Fruit fly (Drosophila melanogaster): Measurements from ENCODE around the gene E5.

The E5 gene

DNA sequence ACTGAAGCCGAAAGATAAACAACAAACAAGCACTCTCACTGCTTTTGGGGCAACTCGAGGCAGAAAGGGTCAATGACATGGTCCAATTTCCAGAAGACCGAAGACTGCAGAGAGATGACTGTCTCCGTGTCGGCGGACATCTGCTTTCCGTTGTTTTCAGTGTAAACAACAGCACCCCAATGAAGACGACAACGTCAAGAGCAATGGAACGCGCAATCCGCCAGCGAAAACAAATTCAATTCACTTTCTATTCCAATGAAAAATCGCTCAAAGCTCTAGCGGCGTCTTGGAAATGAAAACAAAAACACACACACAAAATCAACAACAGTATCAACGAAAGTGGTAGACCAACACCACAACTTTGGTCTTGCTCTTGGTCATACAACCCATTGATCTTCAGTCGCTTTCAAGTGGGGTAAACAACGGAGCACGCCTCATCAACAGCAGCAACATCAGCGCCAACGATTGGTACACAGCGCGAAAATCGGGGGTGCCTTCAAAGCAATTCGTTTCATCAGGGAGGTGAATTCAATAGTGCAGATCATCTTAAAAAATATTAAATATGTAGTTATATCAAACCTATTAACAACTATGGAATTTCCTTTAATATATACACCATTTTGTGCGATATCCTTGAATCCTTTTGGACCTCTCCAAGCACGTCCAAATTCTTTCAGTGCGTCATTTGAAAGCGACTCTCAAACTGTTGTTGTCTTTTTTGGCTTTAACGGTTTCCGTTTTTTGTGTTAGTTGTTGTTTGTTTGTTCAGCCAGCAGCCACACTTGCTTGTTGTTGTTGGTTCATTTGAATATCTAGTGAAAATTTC lies 57.0 kb downstream of the E5 start (continued):
- no peak for TF ChIP-seq CG11696 (GFP tag; IDR thresholded peaks at IDR 0.05)
- TF ChIP-seq CG3163 (GFP tag; optimal IDR thresholded peaks at IDR 0.05) = no peak
- 0 out of 3 replicates have a peak, but pooled peaks have one; percentile 9 for TF ChIP-seq so (GFP tag; IDR thresholded peaks at IDR 0.05)
- TF ChIP-seq CG8478 (optimal IDR thresholded peaks at IDR 0.05) = no peak
- no peak for TF ChIP-seq CG8359 (GFP tag; optimal IDR thresholded peaks at IDR 0.05; ENCODE audit: borderline replicate concordance)
- peak; percentile 6 for TF ChIP-seq Nf-YC (tag; optimal IDR thresholded peaks at IDR 0.05)
- no peak for TF ChIP-seq Dref (GFP tag; IDR thresholded peaks at IDR 0.05)
- peak; percentile 7 for TF ChIP-seq Max (GFP tag; optimal IDR thresholded peaks at IDR 0.05)
- no peak for TF ChIP-seq CG2202 (tag; optimal IDR thresholded peaks at IDR 0.05)
- no peak for TF ChIP-seq Dip3 (GFP tag; optimal IDR thresholded peaks at IDR 0.05)
- peak; percentile 10; the same call in 1 of the 2 replicates for TF ChIP-seq Lim3 (GFP tag; IDR thresholded peaks at IDR 0.05)
- TF ChIP-seq CG2116 (GFP tag; optimal IDR thresholded peaks at IDR 0.05) = no peak
- peak; percentile 45 for TF ChIP-seq tap (tag; optimal IDR thresholded peaks at IDR 0.05)
- TF ChIP-seq sqz (GFP tag; optimal IDR thresholded peaks at IDR 0.05) = peak; percentile 33
- TF ChIP-seq usp (GFP tag; optimal IDR thresholded peaks at IDR 0.05) = no peak
- peak; percentile 83 for TF ChIP-seq croc (GFP tag; conservative IDR thresholded peaks at IDR 0.05)
- TF ChIP-seq CG8388 (GFP tag; optimal IDR thresholded peaks at IDR 0.05) = peak; percentile 81
- TF ChIP-seq CG6272 (GFP tag; IDR thresholded peaks at IDR 0.05) = peak; percentile 36; the same call in 1 of the 2 replicates
- TF ChIP-seq odd (GFP tag; optimal IDR thresholded peaks at IDR 0.05) = peak; percentile 42
- peak; percentile 80 for TF ChIP-seq CG2678 (tag; optimal IDR thresholded peaks at IDR 0.05)
- no peak for TF ChIP-seq CG18011 (GFP tag; optimal IDR thresholded peaks at IDR 0.05)
- TF ChIP-seq zen (tag; optimal IDR thresholded peaks at IDR 0.05) = no peak
- TF ChIP-seq CG32767 (GFP tag; IDR thresholded peaks at IDR 0.05) = peak; percentile 62
- TF ChIP-seq tgo (GFP tag; IDR thresholded peaks at IDR 0.05) = peak; percentile 65; the same call in 2 of the 3 replicates
- TF ChIP-seq CG8944 (GFP tag; optimal IDR thresholded peaks at IDR 0.05) = peak; percentile 32
- peak; percentile 49; the same call in 2 of the 3 replicates for TF ChIP-seq CG7357 (GFP tag; IDR thresholded peaks at IDR 0.05)
- no peak for TF ChIP-seq HLH54F (GFP tag; optimal IDR thresholded peaks at IDR 0.05)
- TF ChIP-seq fru (optimal IDR thresholded peaks at IDR 0.05) = no peak
- peak; percentile 41; the same call in 1 of the 2 replicates for TF ChIP-seq peb (GFP tag; IDR thresholded peaks at IDR 0.05)
- TF ChIP-seq CG4707 (GFP tag; optimal IDR thresholded peaks at IDR 0.05) = no peak
- peak; percentile 71 for TF ChIP-seq Sox100B (GFP tag; optimal IDR thresholded peaks at IDR 0.05)
- TF ChIP-seq Six4 (GFP tag; optimal IDR thresholded peaks at IDR 0.05) = peak; percentile 36
- TF ChIP-seq Sox102F (GFP tag; optimal IDR thresholded peaks at IDR 0.05) = peak; percentile 82
- peak; percentile 44 for TF ChIP-seq CG4854 (GFP tag; optimal IDR thresholded peaks at IDR 0.05)
- TF ChIP-seq Fer3 (tag; optimal IDR thresholded peaks at IDR 0.05) = peak; percentile 5
- peak; percentile 57 for TF ChIP-seq ind (GFP tag; optimal IDR thresholded peaks at IDR 0.05)
- no peak for TF ChIP-seq CG17612 (GFP tag; IDR thresholded peaks at IDR 0.05)
- peak; percentile 44; the same call in 2 of the 3 replicates for TF ChIP-seq H15 (GFP tag; IDR thresholded peaks at IDR 0.05)
- TF ChIP-seq CG43689 (GFP tag; IDR thresholded peaks at IDR 0.05) = 0 out of 2 replicates have a peak, but pooled peaks have one; percentile 28
- TF ChIP-seq Opbp (GFP tag; IDR thresholded peaks at IDR 0.05; ENCODE audit: partially characterized antibody) = no peak
- TF ChIP-seq ranshi (GFP tag; IDR thresholded peaks at IDR 0.05) = peak; percentile 57; the same call in 1 of the 2 replicates
- peak; percentile 22 for TF ChIP-seq CG4328 (GFP tag; optimal IDR thresholded peaks at IDR 0.05)
- peak; percentile 5; the same call in 1 of the 2 replicates for TF ChIP-seq sob (GFP tag; IDR thresholded peaks at IDR 0.05)
- TF ChIP-seq jing (GFP tag; optimal IDR thresholded peaks at IDR 0.05) = peak; percentile 28
- peak; percentile 18 for TF ChIP-seq sug (tag; optimal IDR thresholded peaks at IDR 0.05)
- TF ChIP-seq CG5953 (GFP tag; IDR thresholded peaks at IDR 0.05) = peak; percentile 41
- TF ChIP-seq Spps (tag; optimal IDR thresholded peaks at IDR 0.05) = peak; percentile 17
- TF ChIP-seq sna (GFP tag; IDR thresholded peaks at IDR 0.05; ENCODE audit: partially characterized antibody) = no peak
- peak; percentile 22 for TF ChIP-seq cwo (GFP tag; optimal IDR thresholded peaks at IDR 0.05)
- TF ChIP-seq Taf1 (GFP tag; IDR thresholded peaks at IDR 0.05) = no peak

Data from whole organism, embryonic.